Worm (Caenorhabditis elegans) whole organism, mixed stage, embryonic: ENCODE results near the gene C54F6.3.

ENCODE experiments used
- M03D4.4 ChIP-seq: sonication (generic microtip); optimal IDR thresholded peaks from 2 replicates; lab custom pipeline; 2017; ENCODE audit warnings: mild to moderate bottlenecking, missing genetic modification characterization, missing compliant biosample characterization
- bed-3 ChIP-seq: fragments of 200-800 bp; sonication (Bioruptor generic); optimal IDR thresholded peaks from 3 replicates; lab custom pipeline; 2018; ENCODE audit warnings: mild to moderate bottlenecking, missing genetic modification characterization, moderate library complexity, missing compliant biosample characterization
- blmp-1 ChIP-seq: fragments of 150-350 bp; optimal IDR thresholded peaks from 2 replicates; lab custom pipeline; 2014; ENCODE audit warnings: missing biosample characterization, missing genetic modification characterization
- ceh-39 ChIP-seq: fragments of 150-350 bp; optimal IDR thresholded peaks from 2 replicates; lab custom pipeline; 2014; ENCODE audit warnings: missing biosample characterization, missing genetic modification characterization
- ces-1 ChIP-seq: fragments of 150-350 bp; optimal IDR thresholded peaks from 2 replicates; lab custom pipeline; 2014; ENCODE audit warnings: missing biosample characterization, missing genetic modification reagents, missing genetic modification characterization
- cnd-1 ChIP-seq: fragments of 200-800 bp; sonication (Bioruptor generic); optimal IDR thresholded peaks from 2 replicates; lab custom pipeline; 2018; ENCODE audit warnings: mild to moderate bottlenecking, missing genetic modification characterization, missing compliant biosample characterization
- drap-1 ChIP-seq: fragments of 200-800 bp; sonication (Bioruptor generic); optimal IDR thresholded peaks from 3 replicates; lab custom pipeline; 2018; ENCODE audit warnings: mild to moderate bottlenecking, missing genetic modification characterization, missing compliant biosample characterization
- elt-1 ChIP-seq: sonication (generic microtip); optimal IDR thresholded peaks from 2 replicates; lab custom pipeline; 2017; ENCODE audit warnings: missing genetic modification characterization, mild to moderate bottlenecking, missing compliant biosample characterization, antibody characterized with exemption, moderate library complexity, borderline replicate concordance; ENCODE audit not compliant: insufficient read depth
- elt-3 ChIP-seq: fragments of 150-350 bp; optimal IDR thresholded peaks from 2 replicates; lab custom pipeline; 2014; ENCODE audit warnings: missing biosample characterization, missing genetic modification characterization
- flh-1 ChIP-seq: fragments of 200-800 bp; sonication (Bioruptor generic); optimal IDR thresholded peaks from 2 replicates; lab custom pipeline; 2018; ENCODE audit warnings: mild to moderate bottlenecking, missing genetic modification characterization, moderate library complexity, missing compliant biosample characterization
- ham-2 ChIP-seq: fragments of 200-800 bp; sonication (Bioruptor generic); optimal IDR thresholded peaks from 2 replicates; lab custom pipeline; 2018; ENCODE audit warnings: mild to moderate bottlenecking, missing genetic modification characterization, missing compliant biosample characterization
- hlh-1 ChIP-seq: fragments of 150-350 bp; optimal IDR thresholded peaks from 2 replicates; lab custom pipeline; 2014; ENCODE audit warnings: missing biosample characterization, missing genetic modification reagents, missing genetic modification characterization
- lin-13 ChIP-seq: fragments of 150-350 bp; optimal IDR thresholded peaks from 2 replicates; lab custom pipeline; 2014; ENCODE audit warnings: missing biosample characterization, missing genetic modification characterization
- lin-32 ChIP-seq: fragments of 200-800 bp; sonication (Bioruptor generic); optimal IDR thresholded peaks from 2 replicates; lab custom pipeline; 2018; ENCODE audit warnings: mild to moderate bottlenecking, missing genetic modification characterization, missing compliant biosample characterization
- lsy-2 ChIP-seq: fragments of 150-350 bp; optimal IDR thresholded peaks from 2 replicates; lab custom pipeline; 2014; ENCODE audit warnings: missing biosample characterization, missing genetic modification characterization
- mab-5 ChIP-seq: fragments of 150-350 bp; optimal IDR thresholded peaks from 2 replicates; lab custom pipeline; 2014; ENCODE audit warnings: missing biosample characterization, missing genetic modification characterization
- mep-1 ChIP-seq: fragments of 150-350 bp; optimal IDR thresholded peaks from 2 replicates; lab custom pipeline; 2017; ENCODE audit warnings: missing biosample characterization, missing genetic modification reagents, missing genetic modification characterization, inconsistent platforms
- mls-2 ChIP-seq: sonication (generic microtip); optimal IDR thresholded peaks from 2 replicates; lab custom pipeline; 2016; ENCODE audit warnings: mild to moderate bottlenecking, missing genetic modification characterization, moderate library complexity, missing compliant biosample characterization
- nhr-12 ChIP-seq: fragments of 150-350 bp; optimal IDR thresholded peaks from 2 replicates; lab custom pipeline; 2014; ENCODE audit warnings: missing biosample characterization, missing genetic modification characterization
- nhr-2 ChIP-seq: fragments of 150-350 bp; optimal IDR thresholded peaks from 2 replicates; lab custom pipeline; 2014; ENCODE audit warnings: missing biosample characterization, missing genetic modification characterization
- nhr-237 ChIP-seq: fragments of 150-350 bp; optimal IDR thresholded peaks from 2 replicates; lab custom pipeline; 2014; ENCODE audit warnings: missing biosample characterization, missing genetic modification characterization
- nhr-28 ChIP-seq: fragments of 150-350 bp; optimal IDR thresholded peaks from 2 replicates; lab custom pipeline; 2014; ENCODE audit warnings: missing biosample characterization, missing genetic modification characterization
- pha-4 ChIP-seq: fragments of 150-350 bp; optimal IDR thresholded peaks from 2 replicates; lab custom pipeline; 2018; ENCODE audit warnings: missing biosample characterization, missing genetic modification reagents, missing genetic modification characterization
- snpc-4 ChIP-seq: fragments of 150-350 bp; optimal IDR thresholded peaks from 2 replicates; lab custom pipeline; 2014; ENCODE audit warnings: missing biosample characterization, missing genetic modification characterization
- sptf-1 ChIP-seq: sonication (generic microtip); optimal IDR thresholded peaks from 2 replicates; lab custom pipeline; 2017; ENCODE audit warnings: mild to moderate bottlenecking, missing genetic modification characterization, moderate library complexity, missing compliant biosample characterization
- tbx-8 ChIP-seq: fragments of 200-800 bp; sonication (Bioruptor generic); optimal IDR thresholded peaks from 2 replicates; lab custom pipeline; 2018; ENCODE audit warnings: mild to moderate bottlenecking, missing genetic modification characterization, moderate library complexity, missing compliant biosample characterization
- unc-120 ChIP-seq: sonication (generic microtip); optimal IDR thresholded peaks from 2 replicates; lab custom pipeline; 2017; ENCODE audit warnings: missing genetic modification characterization, missing compliant biosample characterization; ENCODE audit not compliant: poor library complexity, severe bottlenecking
- unc-39 ChIP-seq: fragments of 150-350 bp; optimal IDR thresholded peaks from 2 replicates; lab custom pipeline; 2014; ENCODE audit warnings: missing biosample characterization, missing genetic modification characterization
- unc-62 ChIP-seq: fragments of 150-350 bp; optimal IDR thresholded peaks from 2 replicates; lab custom pipeline; 2014; ENCODE audit warnings: missing biosample characterization, missing genetic modification reagents, missing genetic modification characterization
- zip-8 ChIP-seq: fragments of 150-350 bp; optimal IDR thresholded peaks from 2 replicates; lab custom pipeline; 2014; ENCODE audit warnings: missing biosample characterization, missing genetic modification characterization
- ztf-11 ChIP-seq: fragments of 150-350 bp; optimal IDR thresholded peaks from 2 replicates; lab custom pipeline; 2014; ENCODE audit warnings: missing biosample characterization, missing genetic modification characterization

Gene C54F6.3

ce11 chrV:7532947-7533346 is at the start of gene C54F6.3:
Gene C54F6.3, plus strand, starts transcription at chrV:7533247.
- no peak for TF ChIP-seq unc-62 (GFP tag; lab: Kevin White, UChicago)
- TF ChIP-seq bed-3 (GFP tag; lab: Kevin White, UChicago): no peak
- no peak for TF ChIP-seq hlh-1 (tag; lab: Kevin White, UChicago)
- TF ChIP-seq nhr-28 (tag; lab: Kevin White, UChicago): no peak
- no peak for TF ChIP-seq blmp-1 (tag; lab: Kevin White, UChicago)
- TF ChIP-seq pha-4 (tag; lab: Kevin White, UChicago): no peak
- no peak for TF ChIP-seq unc-120
- no peak for TF ChIP-seq elt-1
- TF ChIP-seq mab-5 (tag; lab: Kevin White, UChicago): no peak
- TF ChIP-seq mls-2 (tag; lab: Kevin White, UChicago): no peak
- TF ChIP-seq tbx-8 (GFP tag; lab: Kevin White, UChicago): no peak
- TF ChIP-seq M03D4.4 (tag; lab: Kevin White, UChicago): no peak
- TF ChIP-seq elt-3 (tag; lab: Kevin White, UChicago): no peak
- TF ChIP-seq ztf-11 (tag; lab: Kevin White, UChicago): no peak
- TF ChIP-seq zip-8 (tag; lab: Kevin White, UChicago): no peak
- no peak for TF ChIP-seq flh-1
- TF ChIP-seq lsy-2 (tag; lab: Kevin White, UChicago): no peak
- TF ChIP-seq nhr-2 (tag; lab: Kevin White, UChicago): no peak

ce11 chrV:7485000-7485399 is 48.0 kb upstream of the C54F6.3 start, which contains the start of gene srbc-8:
Gene srbc-8, minus strand, starts transcription at chrV:7485100.
- TF ChIP-seq blmp-1 (tag; lab: Kevin White, UChicago): no peak
- no peak for TF ChIP-seq ceh-39 (tag; lab: Kevin White, UChicago)
- no peak for TF ChIP-seq lin-13 (tag; lab: Kevin White, UChicago)
- no peak for TF ChIP-seq nhr-28 (tag; lab: Kevin White, UChicago)
- TF ChIP-seq nhr-237: no peak
- no peak for TF ChIP-seq bed-3 (GFP tag; lab: Kevin White, UChicago)
- TF ChIP-seq mep-1 (tag; lab: Kevin White, UChicago): no peak
- no peak for TF ChIP-seq drap-1 (GFP tag; lab: Kevin White, UChicago)
- no peak for TF ChIP-seq elt-3 (tag; lab: Kevin White, UChicago)
- TF ChIP-seq pha-4 (tag; lab: Kevin White, UChicago): no peak
- no peak for TF ChIP-seq M03D4.4 (tag; lab: Kevin White, UChicago)
- no peak for TF ChIP-seq unc-62 (GFP tag; lab: Kevin White, UChicago)
- no peak for TF ChIP-seq snpc-4 (tag; lab: Kevin White, UChicago)

ce11 chrV:7487518-7487917 is 45.5 kb upstream of the C54F6.3 start, which contains the start of gene srbc-7:
Gene srbc-7, minus strand, starts transcription at chrV:7487618.
- TF ChIP-seq unc-39 (tag; lab: Kevin White, UChicago): no peak
- TF ChIP-seq ztf-11 (tag; lab: Kevin White, UChicago): no peak
- TF ChIP-seq nhr-12 (tag; lab: Kevin White, UChicago): no peak

ce11 chrV:7490340-7490739 is 42.7 kb upstream of the C54F6.3 start, which contains the start of gene srbc-9:
Gene srbc-9, minus strand, starts transcription at chrV:7490440.
- TF ChIP-seq nhr-28 (tag; lab: Kevin White, UChicago): no peak
- no peak for TF ChIP-seq tbx-8 (GFP tag; lab: Kevin White, UChicago)
- no peak for TF ChIP-seq ztf-11 (tag; lab: Kevin White, UChicago)
- TF ChIP-seq lin-32 (GFP tag; lab: Kevin White, UChicago): no peak
- no peak for TF ChIP-seq mab-5 (tag; lab: Kevin White, UChicago)
- no peak for TF ChIP-seq M03D4.4 (tag; lab: Kevin White, UChicago)
- TF ChIP-seq unc-39 (tag; lab: Kevin White, UChicago): no peak
- TF ChIP-seq ces-1 (GFP tag; lab: Kevin White, UChicago): no peak
- TF ChIP-seq unc-62 (GFP tag; lab: Kevin White, UChicago): no peak
- no peak for TF ChIP-seq nhr-2 (tag; lab: Kevin White, UChicago)
- TF ChIP-seq pha-4 (tag; lab: Kevin White, UChicago): no peak
- TF ChIP-seq sptf-1: no peak
- no peak for TF ChIP-seq cnd-1 (tag; lab: Kevin White, UChicago)
- no peak for TF ChIP-seq ham-2
- TF ChIP-seq bed-3 (GFP tag; lab: Kevin White, UChicago): no peak
- no peak for TF ChIP-seq nhr-12 (tag; lab: Kevin White, UChicago)
- TF ChIP-seq elt-1: no peak
- no peak for TF ChIP-seq ceh-39 (tag; lab: Kevin White, UChicago)
- no peak for TF ChIP-seq elt-3 (tag; lab: Kevin White, UChicago)
- TF ChIP-seq flh-1: no peak
